Worm (Caenorhabditis elegans) whole organism, L4/young adult: ENCODE measurements around the gene C26E1.2.

Experiments
- W03F9.2 ChIP-seq: fragments of 150-350 bp; optimal IDR thresholded peaks from 2 replicates; lab custom pipeline; 2014; ENCODE audit warnings: missing biosample characterization, missing genetic modification characterization
- dao-5 ChIP-seq: sonication (generic microtip); optimal IDR thresholded peaks from 2 replicates; lab custom pipeline; 2016; ENCODE audit warnings: missing genotype, missing genetic modification characterization, moderate library complexity, missing compliant biosample characterization

ce11 chrV:13339633-13340290 is 34.8 kb downstream of the C26E1.2 start, which contains the start of the genes str-4 and lgc-48:
- TF ChIP-seq W03F9.2 (tag; lab: Kevin White, UChicago) (no peak), dao-5 (tag; lab: Kevin White, UChicago) (no peak)
